Worm (Caenorhabditis elegans) whole organism, late embryonic: ENCODE results near the gene ZK1240.11.

Experiments used
- C08G9.2 ChIP-seq: sonication (generic microtip); optimal IDR thresholded peaks from 2 replicates; lab custom pipeline; 2016; ENCODE audit warnings: mild to moderate bottlenecking, missing genetic modification characterization, moderate library complexity, missing compliant biosample characterization
- K02D7.2 ChIP-seq: sonication (generic microtip); optimal IDR thresholded peaks from 2 replicates; lab custom pipeline; 2017; ENCODE audit warnings: mild to moderate bottlenecking, missing genetic modification characterization, missing compliant biosample characterization
- T23F11.4 ChIP-seq: fragments of 200-800 bp; sonication (Bioruptor generic); optimal IDR thresholded peaks from 2 replicates; lab custom pipeline; 2018; ENCODE audit warnings: mild to moderate bottlenecking, missing genetic modification characterization, missing compliant biosample characterization
- ahr-1 ChIP-seq: sonication (generic microtip); optimal IDR thresholded peaks from 2 replicates; lab custom pipeline; 2016; ENCODE audit warnings: missing genetic modification characterization, missing compliant biosample characterization
- ceh-14 ChIP-seq: sonication (generic microtip); optimal IDR thresholded peaks from 2 replicates; lab custom pipeline; 2016; ENCODE audit warnings: missing genotype, missing genetic modification characterization, missing compliant biosample characterization
- ceh-34 ChIP-seq: sonication (generic microtip); optimal IDR thresholded peaks from 2 replicates; lab custom pipeline; 2016; ENCODE audit warnings: mild to moderate bottlenecking, missing genetic modification characterization, missing compliant biosample characterization
- ceh-48 ChIP-seq: sonication (generic microtip); optimal IDR thresholded peaks from 2 replicates; lab custom pipeline; 2016; ENCODE audit warnings: missing genetic modification characterization, inconsistent platforms, missing compliant biosample characterization
- ceh-6 ChIP-seq: fragments of 200-800 bp; sonication (Bioruptor generic); optimal IDR thresholded peaks from 2 replicates; lab custom pipeline; 2018; ENCODE audit warnings: mild to moderate bottlenecking, missing genetic modification characterization, missing compliant biosample characterization
- dve-1 ChIP-seq: sonication (generic microtip); optimal IDR thresholded peaks from 2 replicates; lab custom pipeline; 2017; ENCODE audit warnings: antibody characterized with exemption, mild to moderate bottlenecking, missing genetic modification characterization, missing compliant biosample characterization
- eyg-1 ChIP-seq: sonication (generic microtip); optimal IDR thresholded peaks from 2 replicates; lab custom pipeline; 2016; ENCODE audit warnings: missing genotype, missing genetic modification characterization, missing compliant biosample characterization
- fkh-10 ChIP-seq: fragments of 150-350 bp; optimal IDR thresholded peaks from 2 replicates; lab custom pipeline; 2014; ENCODE audit warnings: missing biosample characterization, missing genetic modification reagents, missing genetic modification characterization
- hlh-13 ChIP-seq: fragments of 200-800 bp; sonication (Bioruptor generic); optimal IDR thresholded peaks from 2 replicates; lab custom pipeline; 2018; ENCODE audit warnings: mild to moderate bottlenecking, missing genetic modification characterization, missing compliant biosample characterization
- hlh-30 ChIP-seq: sonication (generic microtip); optimal IDR thresholded peaks from 2 replicates; lab custom pipeline; 2017; ENCODE audit warnings: antibody characterized with exemption, missing genetic modification characterization, missing compliant biosample characterization; ENCODE audit not compliant: insufficient read depth
- hlh-6 ChIP-seq: sonication (generic microtip); optimal IDR thresholded peaks from 2 replicates; lab custom pipeline; 2016; ENCODE audit warnings: missing genotype, missing genetic modification characterization, missing compliant biosample characterization
- lim-6 ChIP-seq: sonication (generic microtip); optimal IDR thresholded peaks from 2 replicates; lab custom pipeline; 2016; ENCODE audit warnings: missing genetic modification characterization, missing compliant biosample characterization
- lin-11 ChIP-seq: fragments of 200-800 bp; sonication (Bioruptor generic); optimal IDR thresholded peaks from 2 replicates; lab custom pipeline; 2018; ENCODE audit warnings: mild to moderate bottlenecking, missing genetic modification characterization, missing compliant biosample characterization
- madf-2 ChIP-seq: sonication (generic microtip); optimal IDR thresholded peaks from 2 replicates; lab custom pipeline; 2017; ENCODE audit warnings: missing genetic modification characterization, missing compliant biosample characterization
- nfya-1 ChIP-seq: sonication (generic microtip); optimal IDR thresholded peaks from 2 replicates; lab custom pipeline; 2017; ENCODE audit warnings: missing genetic modification characterization, mild to moderate bottlenecking, missing compliant biosample characterization, antibody characterized with exemption, moderate library complexity
- nhr-11 ChIP-seq: fragments of 150-350 bp; optimal IDR thresholded peaks from 2 replicates; lab custom pipeline; 2014; ENCODE audit warnings: missing biosample characterization, missing genetic modification characterization
- npax-4 ChIP-seq: sonication (generic microtip); optimal IDR thresholded peaks from 2 replicates; lab custom pipeline; 2016; ENCODE audit warnings: missing genetic modification characterization, missing compliant biosample characterization
- odd-2 ChIP-seq: sonication (generic microtip); optimal IDR thresholded peaks from 2 replicates; lab custom pipeline; 2017; ENCODE audit warnings: antibody characterized with exemption, mild to moderate bottlenecking, missing genetic modification characterization, missing compliant biosample characterization
- pag-3 ChIP-seq: sonication (generic microtip); optimal IDR thresholded peaks from 2 replicates; lab custom pipeline; 2016; ENCODE audit warnings: missing compliant biosample characterization, missing genetic modification characterization, borderline replicate concordance
- pha-2 ChIP-seq: sonication (generic microtip); optimal IDR thresholded peaks from 2 replicates; lab custom pipeline; 2017; ENCODE audit warnings: mild to moderate bottlenecking, missing genetic modification characterization, missing compliant biosample characterization
- pqm-1 ChIP-seq: sonication (generic microtip); optimal IDR thresholded peaks from 2 replicates; lab custom pipeline; 2016; ENCODE audit warnings: missing genetic modification characterization, missing compliant biosample characterization
- pros-1 ChIP-seq: fragments of 150-350 bp; optimal IDR thresholded peaks from 2 replicates; lab custom pipeline; 2014; ENCODE audit warnings: missing biosample characterization, missing genetic modification reagents, missing genetic modification characterization
- ref-2 ChIP-seq: sonication (generic microtip); optimal IDR thresholded peaks from 2 replicates; lab custom pipeline; 2016; ENCODE audit warnings: missing genetic modification characterization, missing compliant biosample characterization
- rnt-1 ChIP-seq: sonication (generic microtip); optimal IDR thresholded peaks from 2 replicates; lab custom pipeline; 2016; ENCODE audit warnings: missing genetic modification characterization, missing compliant biosample characterization
- sox-2 ChIP-seq: fragments of 200-800 bp; sonication (Bioruptor generic); IDR thresholded peaks from 2 replicates; pipeline ENCODE4 v1.3.6; 2022; ENCODE audit warnings: missing genetic modification reagents, missing genetic modification characterization, missing compliant biosample characterization
- sox-4 ChIP-seq: sonication (generic microtip); optimal IDR thresholded peaks from 2 replicates; lab custom pipeline; 2017; ENCODE audit warnings: mild to moderate bottlenecking, missing genetic modification characterization, inconsistent platforms, missing compliant biosample characterization
- syd-9 ChIP-seq: sonication (generic microtip); optimal IDR thresholded peaks from 2 replicates; lab custom pipeline; 2016; ENCODE audit warnings: mild to moderate bottlenecking, missing genetic modification characterization, moderate library complexity, missing compliant biosample characterization
- tbx-2 ChIP-seq: sonication (generic microtip); optimal IDR thresholded peaks from 2 replicates; lab custom pipeline; 2016; ENCODE audit warnings: missing genetic modification characterization, missing compliant biosample characterization
- unc-42 ChIP-seq: sonication (generic microtip); optimal IDR thresholded peaks from 2 replicates; lab custom pipeline; 2016; ENCODE audit warnings: missing genotype, missing genetic modification characterization, missing compliant biosample characterization
- unc-55 ChIP-seq: sonication (generic microtip); optimal IDR thresholded peaks from 2 replicates; lab custom pipeline; 2017; ENCODE audit warnings: missing biosample characterization, missing genetic modification reagents, missing genetic modification characterization
- ztf-16 ChIP-seq: sonication (generic microtip); optimal IDR thresholded peaks from 2 replicates; lab custom pipeline; 2017; ENCODE audit warnings: missing genetic modification characterization, missing compliant biosample characterization

The ZK1240.11 gene

ce11 chrII:2363673-2364072, 38.6 kb downstream of the ZK1240.11 start, which contains the start of gene F43C11.11:
F43C11.11 (minus strand) TSS chrII:2363773.
- no peak for TF ChIP-seq ahr-1 (tag; lab: Kevin White, UChicago)
- no peak for TF ChIP-seq tbx-2 (tag; lab: Kevin White, UChicago)
- no peak for TF ChIP-seq ref-2 (tag; lab: Kevin White, UChicago)
- no peak for TF ChIP-seq T23F11.4 (GFP tag; lab: Kevin White, UChicago)
- no peak for TF ChIP-seq odd-2 (tag; lab: Kevin White, UChicago)
- no peak for TF ChIP-seq ceh-48 (tag; lab: Kevin White, UChicago)
- no peak for TF ChIP-seq C08G9.2
- TF ChIP-seq hlh-13 (GFP tag; lab: Kevin White, UChicago): no peak
- TF ChIP-seq eyg-1: no peak
- TF ChIP-seq fkh-10 (GFP tag; lab: Kevin White, UChicago): no peak
- TF ChIP-seq sox-2: no peak
- no peak for TF ChIP-seq unc-55 (GFP tag; lab: Kevin White, UChicago)
- TF ChIP-seq pros-1: no peak

ce11 chrII:2366623-2367365, 41.7 kb downstream of the ZK1240.11 start, which contains the start of the genes F43C11.12 and F16G10.5:
F43C11.12 (minus strand) TSS chrII:2366723.
F16G10.5 (plus strand) TSS chrII:2367315.
- TF ChIP-seq ceh-14 (tag; lab: Kevin White, UChicago): no peak
- TF ChIP-seq K02D7.2 (tag; lab: Kevin White, UChicago): no peak
- no peak for TF ChIP-seq lim-6 (tag; lab: Kevin White, UChicago)
- no peak for TF ChIP-seq C08G9.2
- TF ChIP-seq sox-2: no peak
- no peak for TF ChIP-seq ahr-1 (tag; lab: Kevin White, UChicago)

- TF ChIP-seq nfya-1 (tag; lab: Kevin White, UChicago) (no peak), lim-6 (tag; lab: Kevin White, UChicago) (no peak), pros-1 (no peak), pqm-1 (tag; lab: Kevin White, UChicago) (no peak), dve-1 (no peak), rnt-1 (no peak), hlh-6 (tag; lab: Kevin White, UChicago) (no peak)
Observed at ce11 chrII:2368956-2369355, 43.9 kb downstream of the ZK1240.11 start, which contains the start of gene hpo-25. hpo-25 (plus strand) TSS chrII:2369256.

- TF ChIP-seq lin-11 (tag; lab: Kevin White, UChicago) (no peak), pag-3 (tag; lab: Kevin White, UChicago) (no peak), madf-2 (no peak), unc-55 (GFP tag; lab: Kevin White, UChicago) (no peak), pha-2 (no peak), unc-42 (tag; lab: Kevin White, UChicago) (no peak), rnt-1 (no peak), ztf-16 (no peak), syd-9 (tag; lab: Kevin White, UChicago) (no peak), hlh-30 (no peak), sox-4 (no peak), ceh-6 (GFP tag; lab: Kevin White, UChicago) (no peak), nfya-1 (tag; lab: Kevin White, UChicago) (no peak), ahr-1 (tag; lab: Kevin White, UChicago) (no peak), nhr-11 (tag; lab: Kevin White, UChicago) (no peak), ceh-34 (tag; lab: Kevin White, UChicago) (no peak), dve-1 (no peak), T23F11.4 (GFP tag; lab: Kevin White, UChicago) (no peak), npax-4 (tag; lab: Kevin White, UChicago) (no peak)
- TF ChIP-seq, all 69 proteins: peak for 0
Observed at ce11 chrII:2372090-2372489, 47.0 kb downstream of the ZK1240.11 start, which contains the start of gene F16G10.3. F16G10.3 (plus strand) TSS chrII:2372390.
